Worm (Caenorhabditis elegans) whole organism, L3 larva: ENCODE measurements around the gene mrpl-18.

Experiments
- ceh-16 ChIP-seq: sonication (generic microtip); optimal IDR thresholded peaks from 2 replicates; lab custom pipeline; 2017; ENCODE audit warnings: missing biosample characterization, missing genetic modification characterization
- egl-27 ChIP-seq: sonication (generic microtip); optimal IDR thresholded peaks from 4 replicates; lab custom pipeline; 2017; ENCODE audit warnings: missing biosample characterization, missing genetic modification reagents, missing genetic modification characterization
- fkh-10 ChIP-seq: sonication (generic microtip); optimal IDR thresholded peaks from 2 replicates; lab custom pipeline; 2017; ENCODE audit warnings: missing biosample characterization, missing genetic modification reagents, missing genetic modification characterization
- mdl-1 ChIP-seq: fragments of 150-350 bp; optimal IDR thresholded peaks from 2 replicates; lab custom pipeline; 2014; ENCODE audit warnings: missing biosample characterization, missing genetic modification characterization
- nhr-237 ChIP-seq: fragments of 150-350 bp; optimal IDR thresholded peaks from 2 replicates; lab custom pipeline; 2014; ENCODE audit warnings: missing biosample characterization, missing genetic modification characterization
- nhr-43 ChIP-seq: sonication (generic microtip); optimal IDR thresholded peaks from 2 replicates; lab custom pipeline; 2016; ENCODE audit warnings: mild to moderate bottlenecking, missing genetic modification characterization, missing compliant biosample characterization; ENCODE audit not compliant: poor library complexity, severe bottlenecking
- nhr-76 ChIP-seq: fragments of 150-350 bp; sonication (generic microtip); optimal IDR thresholded peaks from 5 replicates; lab custom pipeline; 2014; ENCODE audit warnings: missing biosample characterization, missing genetic modification characterization
- pha-4 ChIP-seq: fragments of 150-350 bp; optimal IDR thresholded peaks from 2 replicates; lab custom pipeline; 2014; ENCODE audit warnings: missing biosample characterization, missing genetic modification reagents, missing genetic modification characterization

DNA sequence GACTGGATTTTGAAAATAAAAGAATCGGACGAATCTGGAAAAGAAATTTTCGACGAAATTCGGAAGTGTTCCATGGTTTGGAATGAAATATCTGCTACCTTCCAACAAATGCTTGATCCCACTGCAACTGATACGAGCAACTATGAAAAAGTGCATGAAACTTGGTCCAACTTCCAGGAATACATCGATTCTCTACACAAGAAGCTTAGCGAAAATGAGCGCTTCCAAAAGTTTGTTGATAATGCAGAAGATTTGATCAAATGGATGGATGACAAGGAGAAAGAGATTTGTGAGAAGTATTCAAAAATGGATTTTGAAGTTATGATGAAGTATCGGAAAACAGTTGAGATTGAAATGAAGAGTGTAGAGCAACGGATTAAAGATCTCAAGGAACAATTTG, 37.8 kb downstream of the mrpl-18 start:
- no peak for TF ChIP-seq egl-27 (tag; lab: Kevin White, UChicago)
- no peak for TF ChIP-seq fkh-10
- TF ChIP-seq ceh-16: no peak
- no peak for TF ChIP-seq mdl-1 (tag; lab: Kevin White, UChicago)
- no peak for TF ChIP-seq nhr-43
- TF ChIP-seq nhr-237 (tag; lab: Kevin White, UChicago): no peak
- no peak for TF ChIP-seq pha-4
- no peak for TF ChIP-seq nhr-76 (tag; lab: Kevin White, UChicago)
